Fruit fly (Drosophila melanogaster) whole organism, embryonic: ENCODE results near the gene CG14646.
A peak's percentile ranks its signal among the peaks of the same experiment; 100 is the strongest.

ENCODE experiments used
- Awh ChIP-seq: fragments of 200-800 bp; sonication (Bioruptor generic); IDR thresholded peaks from 2 replicates; pipeline ENCODE4, ENCODE4 v1.3.6; 2022; ENCODE audit warnings: missing biosample characterization, missing genetic modification characterization
- CG10209 ChIP-seq: fragments of 200-800 bp; sonication (Bioruptor generic); optimal IDR thresholded peaks from 3 replicates; lab custom pipeline; 2017; ENCODE audit warnings: missing biosample characterization, mild to moderate bottlenecking, missing genetic modification characterization, missing genetic modification reagents
- CG10431 ChIP-seq: fragments of 200-800 bp; sonication (Bioruptor generic); optimal IDR thresholded peaks from 3 replicates; lab custom pipeline; 2018; ENCODE audit warnings: missing biosample characterization, mild to moderate bottlenecking, missing genetic modification characterization
- CG12744 ChIP-seq: fragments of 200-800 bp; sonication (Bioruptor generic); optimal IDR thresholded peaks from 2 replicates; lab custom pipeline; 2016; ENCODE audit warnings: missing biosample characterization, missing genetic modification characterization
- CG14050 ChIP-seq: fragments of 200-800 bp; sonication (Bioruptor generic); IDR thresholded peaks from 3 replicates; pipeline ENCODE4 v1.3.6; 2022; ENCODE audit warnings: missing biosample characterization, missing genetic modification characterization
- CG15073 ChIP-seq: fragments of 200-800 bp; sonication (Bioruptor generic); optimal IDR thresholded peaks from 2 replicates; lab custom pipeline; 2016; ENCODE audit warnings: missing biosample characterization, missing genetic modification characterization
- CG15601 ChIP-seq: fragments of 200-800 bp; sonication (Bioruptor generic); optimal IDR thresholded peaks from 3 replicates; lab custom pipeline; 2019; ENCODE audit warnings: missing biosample characterization, mild to moderate bottlenecking, missing genetic modification characterization, moderate library complexity
- CG1647 ChIP-seq: fragments of 200-800 bp; sonication (Bioruptor generic); optimal IDR thresholded peaks from 3 replicates; lab custom pipeline; 2016; ENCODE audit warnings: missing biosample characterization, missing genetic modification characterization
- CG2875 ChIP-seq: fragments of 200-800 bp; sonication (Bioruptor generic); optimal IDR thresholded peaks from 2 replicates; lab custom pipeline; 2017; ENCODE audit warnings: missing biosample characterization, mild to moderate bottlenecking, missing genetic modification characterization, missing genetic modification reagents
- CG3726 ChIP-seq: fragments of 200-800 bp; sonication (Bioruptor generic); IDR thresholded peaks from 3 replicates; pipeline ENCODE4, ENCODE4 v1.3.6; 2022; ENCODE audit warnings: missing biosample characterization, missing genetic modification characterization
- CG3995 ChIP-seq: fragments of 200-800 bp; sonication (Bioruptor generic); optimal IDR thresholded peaks from 3 replicates; lab custom pipeline; 2016; ENCODE audit warnings: missing biosample characterization, missing genetic modification characterization
- CG4282 ChIP-seq: fragments of 200-800 bp; sonication (Bioruptor generic); optimal IDR thresholded peaks from 2 replicates; lab custom pipeline; 2016; ENCODE audit warnings: missing biosample characterization, missing genetic modification characterization
- CG4328 ChIP-seq: fragments of 200-800 bp; sonication (Bioruptor generic); optimal IDR thresholded peaks from 3 replicates; lab custom pipeline; 2017; ENCODE audit warnings: missing biosample characterization, missing genetic modification reagents, missing genetic modification characterization
- CG4820 ChIP-seq: fragments of 200-800 bp; sonication (Bioruptor generic); optimal IDR thresholded peaks from 3 replicates; lab custom pipeline; 2016; ENCODE audit warnings: missing biosample characterization, missing genetic modification characterization
- CG6689 ChIP-seq: fragments of 200-800 bp; sonication (Bioruptor generic); IDR thresholded peaks from 2 replicates; pipeline ENCODE4 v1.3.6; 2022; ENCODE audit warnings: missing biosample characterization, missing genetic modification characterization
- CG7963 ChIP-seq: fragments of 200-800 bp; sonication (Bioruptor generic); IDR thresholded peaks from 3 replicates; pipeline ENCODE4 v1.3.6; 2022; ENCODE audit warnings: missing biosample characterization, missing genetic modification characterization; ENCODE audit not compliant: partially characterized antibody
- CG9797 ChIP-seq: fragments of 200-800 bp; sonication (Bioruptor generic); optimal IDR thresholded peaks from 3 replicates; lab custom pipeline; 2018; ENCODE audit warnings: missing biosample characterization, mild to moderate bottlenecking, missing genetic modification characterization
- CrebB ChIP-seq: fragments of 200-800 bp; sonication (Bioruptor generic); optimal IDR thresholded peaks from 3 replicates; lab custom pipeline; 2018; ENCODE audit warnings: missing biosample characterization, mild to moderate bottlenecking, missing genetic modification characterization
- D19A ChIP-seq: fragments of 200-800 bp; optimal IDR thresholded peaks from 3 replicates; lab custom pipeline; 2019; ENCODE audit warnings: missing biosample characterization, mild to moderate bottlenecking, missing genetic modification characterization, moderate library complexity
- Dip3 ChIP-seq: fragments of 200-800 bp; sonication (Bioruptor generic); optimal IDR thresholded peaks from 3 replicates; lab custom pipeline; 2016; ENCODE audit warnings: missing biosample characterization, missing genetic modification characterization
- Dll ChIP-seq: fragments of 200-800 bp; sonication (Bioruptor generic); IDR thresholded peaks from 4 replicates; pipeline ENCODE4 v1.3.6; 2022; ENCODE audit warnings: missing biosample characterization, missing genetic modification characterization; ENCODE audit not compliant: partially characterized antibody
- Doc3 ChIP-seq: fragments of 200-800 bp; sonication (Bioruptor generic); IDR thresholded peaks from 3 replicates; pipeline ENCODE4 v1.3.6; 2022; ENCODE audit warnings: missing biosample characterization, missing genetic modification characterization; ENCODE audit not compliant: partially characterized antibody
- ERR ChIP-seq: fragments of 200-800 bp; sonication (Bioruptor generic); optimal IDR thresholded peaks from 2 replicates; lab custom pipeline; 2016; ENCODE audit warnings: missing biosample characterization, missing genetic modification characterization
- Ets97D ChIP-seq: fragments of 200-800 bp; sonication (Bioruptor generic); optimal IDR thresholded peaks from 3 replicates; lab custom pipeline; 2016; ENCODE audit warnings: missing biosample characterization, missing genetic modification characterization
- HLH3B ChIP-seq: fragments of 200-800 bp; sonication (Bioruptor generic); IDR thresholded peaks from 2 replicates; pipeline ENCODE4 v1.3.6; 2022; ENCODE audit warnings: missing biosample characterization, missing genetic modification characterization
- Lhr ChIP-seq: fragments of 200-800 bp; sonication (Bioruptor generic); optimal IDR thresholded peaks from 3 replicates; lab custom pipeline; 2017; ENCODE audit warnings: mild to moderate bottlenecking, missing biosample characterization, missing genetic modification reagents, missing genetic modification characterization
- Mad ChIP-seq: fragments of 200-800 bp; sonication (Bioruptor generic); optimal IDR thresholded peaks from 2 replicates; lab custom pipeline; 2016; ENCODE audit warnings: missing biosample characterization, missing genetic modification characterization
- Nf-YA ChIP-seq: fragments of 200-800 bp; sonication (Bioruptor generic); IDR thresholded peaks from 2 replicates; pipeline ENCODE4 v1.3.6; 2022; ENCODE audit warnings: missing biosample characterization, missing genetic modification characterization
- Six4 ChIP-seq: fragments of 200-800 bp; sonication (Bioruptor generic); optimal IDR thresholded peaks from 2 replicates; lab custom pipeline; 2016; ENCODE audit warnings: missing biosample characterization, missing genetic modification characterization
- Sry-β ChIP-seq: fragments of 200-800 bp; sonication (Bioruptor generic); optimal IDR thresholded peaks from 2 replicates; lab custom pipeline; 2018; ENCODE audit warnings: missing biosample characterization, mild to moderate bottlenecking, missing genetic modification characterization, moderate library complexity
- Sry-δ ChIP-seq: fragments of 200-800 bp; sonication (Bioruptor generic); optimal IDR thresholded peaks from 2 replicates; lab custom pipeline; 2016; ENCODE audit warnings: missing biosample characterization, missing genetic modification characterization
- Usf ChIP-seq: fragments of 200-800 bp; sonication (Bioruptor generic); optimal IDR thresholded peaks from 2 replicates; lab custom pipeline; 2017; ENCODE audit warnings: missing genotype, missing biosample characterization, missing genetic modification characterization
- btn ChIP-seq: fragments of 200-800 bp; sonication (Bioruptor generic); optimal IDR thresholded peaks from 2 replicates; lab custom pipeline; 2016; ENCODE audit warnings: missing biosample characterization, missing genetic modification characterization
- crp ChIP-seq, 2 experiments: fragments of 200-800 bp; sonication (Bioruptor generic); optimal IDR thresholded peaks; 2 replicates in 1 of 2; 3 replicates in 1 of 2; lab custom pipeline; 2017; ENCODE audit warnings: missing biosample characterization in 2 of 2, missing genetic modification characterization in 2 of 2, mild to moderate bottlenecking in 1 of 2, moderate library complexity in 1 of 2
- disco-r ChIP-seq: fragments of 200-800 bp; sonication (Bioruptor generic); optimal IDR thresholded peaks from 2 replicates; lab custom pipeline; 2016; ENCODE audit warnings: missing biosample characterization, missing genetic modification characterization
- emc ChIP-seq: fragments of 200-800 bp; sonication (Bioruptor generic); optimal IDR thresholded peaks from 2 replicates; lab custom pipeline; 2016; ENCODE audit warnings: missing biosample characterization, missing genetic modification characterization
- ems ChIP-seq: fragments of 200-800 bp; sonication (Bioruptor generic); optimal IDR thresholded peaks from 3 replicates; lab custom pipeline; 2016; ENCODE audit warnings: missing biosample characterization, missing genetic modification characterization
- gce ChIP-seq: fragments of 200-800 bp; sonication (Bioruptor generic); IDR thresholded peaks from 3 replicates; pipeline ENCODE4 v1.3.6; 2022; ENCODE audit warnings: missing biosample characterization, missing genetic modification characterization
- gcm2 ChIP-seq: fragments of 200-800 bp; sonication (Bioruptor generic); optimal IDR thresholded peaks from 2 replicates; lab custom pipeline; 2016; ENCODE audit warnings: missing biosample characterization, missing genetic modification characterization
- hb ChIP-seq: fragments of 200-800 bp; sonication (Bioruptor generic); IDR thresholded peaks from 3 replicates; pipeline ENCODE4 v1.3.6; 2022; ENCODE audit warnings: missing biosample characterization, missing genetic modification characterization; ENCODE audit not compliant: partially characterized antibody
- hkb ChIP-seq, 2 experiments: fragments of 200-800 bp in 1 of 2; fragments of >200 bp in 1 of 2; sonication (Bioruptor generic) in 1 of 2; IDR thresholded peaks in 1 of 2; optimal IDR thresholded peaks in 1 of 2; 2 replicates each; pipeline versions ENCODE4 v1.3.6 to Lab custom; 2017 to 2022; ENCODE audit warnings: missing biosample characterization in 1 of 2, missing genetic modification characterization in 1 of 2
- klu ChIP-seq: fragments of 200-800 bp; sonication (Bioruptor generic); IDR thresholded peaks from 2 replicates; pipeline ENCODE4 v1.3.6; 2022; ENCODE audit warnings: missing biosample characterization, missing genetic modification characterization
- luna ChIP-seq: fragments of 200-800 bp; sonication (Bioruptor generic); optimal IDR thresholded peaks from 2 replicates; lab custom pipeline; 2016; ENCODE audit warnings: missing biosample characterization, missing genetic modification characterization
- nerfin-1 ChIP-seq: fragments of 200-800 bp; sonication (Bioruptor generic); optimal IDR thresholded peaks from 3 replicates; lab custom pipeline; 2019; ENCODE audit warnings: missing biosample characterization, mild to moderate bottlenecking, missing genetic modification characterization, moderate library complexity
- nmo ChIP-seq: fragments of 200-800 bp; sonication (Bioruptor generic); optimal IDR thresholded peaks from 2 replicates; lab custom pipeline; 2018; ENCODE audit warnings: missing biosample characterization, mild to moderate bottlenecking, missing genetic modification characterization, moderate library complexity
- pfk ChIP-seq: fragments of 200-800 bp; sonication (Bioruptor generic); optimal IDR thresholded peaks from 2 replicates; lab custom pipeline; 2018; ENCODE audit warnings: missing biosample characterization, mild to moderate bottlenecking, missing genetic modification characterization, moderate library complexity
- pita ChIP-seq: fragments of 200-800 bp; sonication (Bioruptor generic); optimal IDR thresholded peaks from 2 replicates; lab custom pipeline; 2017; ENCODE audit warnings: missing biosample characterization, mild to moderate bottlenecking, missing genetic modification characterization
- salm ChIP-seq: fragments of 200-800 bp; sonication (Bioruptor generic); optimal IDR thresholded peaks from 2 replicates; lab custom pipeline; 2018; ENCODE audit warnings: missing biosample characterization, mild to moderate bottlenecking, missing genetic modification characterization
- ssp ChIP-seq: fragments of 200-800 bp; sonication (Bioruptor generic); IDR thresholded peaks from 2 replicates; pipeline ENCODE4 v1.3.6; 2022; ENCODE audit warnings: missing biosample characterization, missing genetic modification characterization
- tio ChIP-seq: fragments of 200-800 bp; sonication (Bioruptor generic); optimal IDR thresholded peaks from 2 replicates; lab custom pipeline; 2017; ENCODE audit warnings: missing biosample characterization, missing genetic modification characterization, inconsistent platforms
- zfh1 ChIP-seq: fragments of 200-800 bp; sonication (Bioruptor generic); IDR thresholded peaks from 3 replicates; pipeline ENCODE4 v1.3.6; 2022; ENCODE audit warnings: missing biosample characterization, missing genetic modification characterization

Gene CG14646

DNA sequence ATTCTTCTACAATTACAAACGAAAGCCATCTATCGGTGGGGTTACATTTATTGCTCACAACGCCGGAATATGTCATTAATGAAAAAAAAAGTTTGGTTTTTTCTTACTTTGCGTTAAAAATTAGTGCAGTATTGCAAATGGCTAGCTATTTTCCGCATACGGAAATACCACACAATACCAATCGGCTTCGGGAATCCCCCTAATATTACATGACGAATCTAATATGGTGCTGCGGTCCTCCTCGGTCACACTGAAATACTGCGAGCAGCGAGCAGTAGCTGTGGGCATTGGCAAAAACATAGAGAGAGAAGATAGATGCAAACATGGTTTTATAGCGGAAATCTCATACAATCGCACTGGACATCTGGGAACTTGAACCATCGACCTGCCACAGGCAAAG lies 2.7 kb upstream of the CG14646 start, which contains the start of gene tub (continued):
- TF ChIP-seq zfh1 (peak; percentile 66; the same call in 2 of the 3 replicates), CG15601 (no peak), gce (GFP tag; lab: Robert Waterston, UW) (no peak), CG1647 (no peak), CG9797 (peak; percentile 84), CG10209 (peak; percentile 11), CG3726 (no peak), hkb (optimal IDR thresholded peaks at IDR 0.05; lab: Kevin White, UChicago) (no peak), hkb (GFP tag; IDR thresholded peaks at IDR 0.05; lab: Robert Waterston, UW) (no peak; the same call in 1 of the 2 replicates), luna (GFP tag; lab: Kevin White, UChicago) (no peak), Sry-β (GFP tag; lab: Kevin White, UChicago) (peak; percentile 74), HLH3B (GFP tag; lab: Robert Waterston, UW) (no peak; the same call in 1 of the 2 replicates), pfk (GFP tag; lab: Kevin White, UChicago) (no peak), nerfin-1 (tag; lab: Kevin White, UChicago) (peak; percentile 27), ssp (GFP tag; lab: Robert Waterston, UW) (peak; percentile 72), disco-r (GFP tag; lab: Kevin White, UChicago) (no peak), hb (no peak), Mad (GFP tag; lab: Kevin White, UChicago) (peak; percentile 40), Usf (no peak), Doc3 (GFP tag; lab: Robert Waterston, UW) (no peak), Nf-YA (GFP tag; lab: Robert Waterston, UW) (no peak), Dll (GFP tag; lab: Robert Waterston, UW) (0 out of 4 replicates have a peak, but pooled peaks have one; percentile 19), tio (no peak), gcm2 (no peak), ERR (GFP tag; lab: Kevin White, UChicago) (no peak), btn (GFP tag; lab: Kevin White, UChicago) (no peak), CG12744 (no peak), CG14050 (GFP tag; lab: Robert Waterston, UW) (no peak), CG2875 (GFP tag; lab: Kevin White, UChicago) (no peak), CG10431 (GFP tag; lab: Kevin White, UChicago) (peak; percentile 91), Ets97D (peak; percentile 66), CG4282 (GFP tag; lab: Kevin White, UChicago) (no peak), crp (GFP tag; optimal IDR thresholded peaks at IDR 0.05; lab: Kevin White, UChicago) (peak in 1 of 2 experiments; percentile 12), CrebB (tag; lab: Kevin White, UChicago) (peak; percentile 32), Sry-δ (GFP tag; lab: Kevin White, UChicago) (peak; percentile 51), Awh (GFP tag; lab: Robert Waterston, UW) (no peak), emc (GFP tag; lab: Kevin White, UChicago) (peak; percentile 1), nmo (GFP tag; lab: Kevin White, UChicago) (peak; percentile 48), Dip3 (peak; percentile 16), CG4328 (GFP tag; lab: Kevin White, UChicago) (no peak), D19A (tag; lab: Kevin White, UChicago) (peak; percentile 40), CG3995 (peak; percentile 6), CG15073 (GFP tag; lab: Kevin White, UChicago) (no peak), CG7963 (GFP tag; lab: Robert Waterston, UW) (no peak), Lhr (GFP tag; lab: Kevin White, UChicago) (peak; percentile 62), klu (GFP tag; lab: Robert Waterston, UW) (no peak), CG6689 (GFP tag; lab: Robert Waterston, UW) (0 out of 2 replicates have a peak, but pooled peaks have one; percentile 25), CG4820 (peak; percentile 24), ems (GFP tag; lab: Kevin White, UChicago) (no peak), Six4 (peak; percentile 27), pita (GFP tag; lab: Kevin White, UChicago) (no peak), salm (tag; lab: Kevin White, UChicago) (no peak)
